Worm (Caenorhabditis elegans) whole organism, L1 larva: Measurements from ENCODE around the gene nhr-25.

Experiments used
- Y116A8C.19 ChIP-seq: sonication (generic microtip); optimal IDR thresholded peaks from 2 replicates; lab custom pipeline; 2016; ENCODE audit warnings: missing compliant biosample characterization, missing genetic modification characterization, borderline replicate concordance
- aly-2 ChIP-seq: fragments of 150-350 bp; optimal IDR thresholded peaks from 2 replicates; lab custom pipeline; 2014; ENCODE audit warnings: missing biosample characterization, missing genetic modification characterization
- ama-1 ChIP-seq: fragments of 150-350 bp; optimal IDR thresholded peaks from 2 replicates; lab custom pipeline; 2014
- blmp-1 ChIP-seq: fragments of 150-350 bp; optimal IDR thresholded peaks from 2 replicates; lab custom pipeline; 2014; ENCODE audit warnings: missing biosample characterization, missing genetic modification characterization
- ceh-8 ChIP-seq: fragments of 200-800 bp; sonication (Bioruptor generic); optimal IDR thresholded peaks from 2 replicates; lab custom pipeline; 2018; ENCODE audit warnings: mild to moderate bottlenecking, missing genetic modification characterization, moderate library complexity, missing compliant biosample characterization
- ceh-90 ChIP-seq: sonication (generic microtip); optimal IDR thresholded peaks from 2 replicates; lab custom pipeline; 2016; ENCODE audit warnings: missing genetic modification characterization, missing compliant biosample characterization
- dsc-1 ChIP-seq: sonication (generic microtip); optimal IDR thresholded peaks from 2 replicates; lab custom pipeline; 2016; ENCODE audit warnings: mild to moderate bottlenecking, missing genetic modification characterization, missing compliant biosample characterization
- efl-1 ChIP-seq, 4 experiments: fragments of 150-350 bp; optimal IDR thresholded peaks in 3 of 4; peaks in 1 of 4; 1 replicate in 1 of 4; 2 replicates in 3 of 4; lab custom pipeline; 2014; ENCODE audit warnings: missing biosample characterization in 2 of 4, missing genetic modification characterization in 2 of 4, missing genetic modification reagents in 2 of 4
- efl-3 ChIP-seq: fragments of 200-800 bp; sonication (Bioruptor generic); optimal IDR thresholded peaks from 2 replicates; lab custom pipeline; 2018; ENCODE audit warnings: mild to moderate bottlenecking, missing genetic modification characterization, missing compliant biosample characterization
- egl-13 ChIP-seq: sonication (generic microtip); optimal IDR thresholded peaks from 2 replicates; lab custom pipeline; 2016; ENCODE audit warnings: missing genotype, missing genetic modification reagents, missing genetic modification characterization, missing compliant biosample characterization
- egl-27 ChIP-seq, 2 experiments: fragments of 150-350 bp in 1 of 2; sonication (generic microtip); optimal IDR thresholded peaks; 3 replicates each; lab custom pipeline; 2017 to 2018; ENCODE audit warnings: missing biosample characterization in 2 of 2, missing genetic modification characterization in 2 of 2, missing genetic modification reagents in 2 of 2
- ets-5 ChIP-seq: fragments of 200-800 bp; sonication (Bioruptor generic); IDR thresholded peaks from 2 replicates; pipeline ENCODE4 v1.3.6; 2022; ENCODE audit warnings: missing genetic modification characterization, missing compliant biosample characterization
- fkh-8 ChIP-seq: sonication (generic microtip); optimal IDR thresholded peaks from 2 replicates; lab custom pipeline; 2016; ENCODE audit warnings: mild to moderate bottlenecking, missing genetic modification characterization, missing compliant biosample characterization
- fos-1 ChIP-seq: fragments of 150-350 bp; optimal IDR thresholded peaks from 2 replicates; lab custom pipeline; 2014; ENCODE audit warnings: missing biosample characterization, missing genetic modification characterization
- hlh-17 ChIP-seq: fragments of 200-800 bp; sonication (Bioruptor generic); optimal IDR thresholded peaks from 2 replicates; lab custom pipeline; 2018; ENCODE audit warnings: missing genetic modification characterization, mild to moderate bottlenecking, missing compliant biosample characterization, moderate library complexity, borderline replicate concordance
- isw-1 ChIP-seq: fragments of 200-800 bp; sonication (Bioruptor generic); IDR thresholded peaks from 2 replicates; pipeline ENCODE4 v1.3.6; 2022; ENCODE audit warnings: missing genetic modification characterization, missing compliant biosample characterization
- lin-14 ChIP-seq: fragments of 200-800 bp; sonication (Bioruptor generic); optimal IDR thresholded peaks from 2 replicates; lab custom pipeline; 2018; ENCODE audit warnings: mild to moderate bottlenecking, missing genetic modification characterization, moderate library complexity, missing compliant biosample characterization
- lin-15B ChIP-seq: fragments of 150-350 bp; sonication (generic microtip); optimal IDR thresholded peaks from 3 replicates; lab custom pipeline; 2014; ENCODE audit warnings: missing biosample characterization, missing genetic modification characterization
- lin-35 ChIP-seq, 2 experiments: fragments of 150-350 bp; optimal IDR thresholded peaks; 2 replicates each; lab custom pipeline; 2014; ENCODE audit warnings: missing biosample characterization in 2 of 2, missing genetic modification characterization in 2 of 2, missing genetic modification reagents in 2 of 2
- lsy-2 ChIP-seq, 2 experiments: fragments of 150-350 bp; optimal IDR thresholded peaks; 2 replicates each; lab custom pipeline; 2014; ENCODE audit warnings: missing biosample characterization in 2 of 2, missing genetic modification characterization in 2 of 2
- mab-9 ChIP-seq: fragments of 200-800 bp; sonication (Bioruptor generic); IDR thresholded peaks from 2 replicates; pipeline ENCODE4 v1.3.6; 2022; ENCODE audit warnings: missing genetic modification reagents, missing genetic modification characterization, missing compliant biosample characterization
- mdl-1 ChIP-seq, 2 experiments: fragments of 150-350 bp; optimal IDR thresholded peaks; 2 replicates each; lab custom pipeline; 2014 to 2017; ENCODE audit warnings: missing biosample characterization in 2 of 2, missing genetic modification characterization in 2 of 2, inconsistent platforms in 1 of 2
- mep-1 ChIP-seq: fragments of 150-350 bp; optimal IDR thresholded peaks from 2 replicates; lab custom pipeline; 2014; ENCODE audit warnings: missing biosample characterization, missing genetic modification characterization
- nhr-47 ChIP-seq: sonication (generic microtip); optimal IDR thresholded peaks from 2 replicates; lab custom pipeline; 2016; ENCODE audit warnings: mild to moderate bottlenecking, missing genetic modification characterization, moderate library complexity, missing compliant biosample characterization
- nhr-71 ChIP-seq: sonication (generic microtip); optimal IDR thresholded peaks from 2 replicates; lab custom pipeline; 2016; ENCODE audit warnings: mild to moderate bottlenecking, missing genetic modification characterization, moderate library complexity, missing compliant biosample characterization
- nhr-77 ChIP-seq: fragments of 150-350 bp; optimal IDR thresholded peaks from 2 replicates; lab custom pipeline; 2014; ENCODE audit warnings: missing biosample characterization, missing genetic modification characterization
- nhr-84 ChIP-seq: sonication (generic microtip); optimal IDR thresholded peaks from 2 replicates; lab custom pipeline; 2017; ENCODE audit warnings: missing biosample characterization, missing genetic modification characterization
- nhr-85 ChIP-seq: sonication (generic microtip); peaks from one replicate; lab custom pipeline; 2016; ENCODE audit warnings: missing genetic modification characterization, inconsistent platforms, missing compliant biosample characterization
- nhr-90 ChIP-seq: sonication (generic microtip); optimal IDR thresholded peaks from 2 replicates; lab custom pipeline; 2016; ENCODE audit warnings: mild to moderate bottlenecking, missing genetic modification characterization, missing compliant biosample characterization; ENCODE audit not compliant: poor library complexity
- pax-3 ChIP-seq: fragments of 200-800 bp; sonication (Bioruptor generic); optimal IDR thresholded peaks from 2 replicates; lab custom pipeline; 2018; ENCODE audit warnings: mild to moderate bottlenecking, missing genetic modification characterization, moderate library complexity, missing compliant biosample characterization
- pqm-1 ChIP-seq: sonication (generic microtip); optimal IDR thresholded peaks from 3 replicates; lab custom pipeline; 2017; ENCODE audit warnings: missing biosample characterization, missing genetic modification characterization
- snu-23 ChIP-seq: sonication (generic microtip); optimal IDR thresholded peaks from 2 replicates; lab custom pipeline; 2016; ENCODE audit warnings: missing genetic modification characterization, missing compliant biosample characterization
- sox-4 ChIP-seq: sonication (generic microtip); optimal IDR thresholded peaks from 2 replicates; lab custom pipeline; 2016; ENCODE audit warnings: missing genetic modification characterization, missing compliant biosample characterization
- tbx-2 ChIP-seq: sonication (generic microtip); optimal IDR thresholded peaks from 2 replicates; lab custom pipeline; 2016; ENCODE audit warnings: missing genetic modification characterization, missing compliant biosample characterization
- tlp-1 ChIP-seq: fragments of 150-350 bp; optimal IDR thresholded peaks from 2 replicates; lab custom pipeline; 2014; ENCODE audit warnings: missing biosample characterization, missing genetic modification characterization
- unc-130 ChIP-seq: fragments of 150-350 bp; optimal IDR thresholded peaks from 2 replicates; lab custom pipeline; 2017; ENCODE audit warnings: missing biosample characterization, missing genetic modification characterization, inconsistent platforms
- unc-30 ChIP-seq: sonication (generic microtip); optimal IDR thresholded peaks from 2 replicates; lab custom pipeline; 2017; ENCODE audit warnings: missing biosample characterization, missing genetic modification characterization
- xbp-1 ChIP-seq: sonication (generic microtip); optimal IDR thresholded peaks from 2 replicates; lab custom pipeline; 2016; ENCODE audit warnings: missing genetic modification characterization, missing compliant biosample characterization
- zag-1 ChIP-seq: fragments of 150-350 bp; optimal IDR thresholded peaks from 2 replicates; lab custom pipeline; 2014; ENCODE audit warnings: missing biosample characterization, missing genetic modification characterization
- zip-4 ChIP-seq: fragments of 200-800 bp; sonication (Bioruptor generic); optimal IDR thresholded peaks from 2 replicates; lab custom pipeline; 2018; ENCODE audit warnings: mild to moderate bottlenecking, missing genetic modification characterization, moderate library complexity, missing compliant biosample characterization
- ztf-11 ChIP-seq, 2 experiments: sonication (generic microtip); optimal IDR thresholded peaks; 2 replicates each; lab custom pipeline; 2016 to 2017; ENCODE audit warnings: missing genetic modification characterization in 2 of 2, missing biosample characterization in 1 of 2, missing compliant biosample characterization in 1 of 2

The nhr-25 gene

DNA sequence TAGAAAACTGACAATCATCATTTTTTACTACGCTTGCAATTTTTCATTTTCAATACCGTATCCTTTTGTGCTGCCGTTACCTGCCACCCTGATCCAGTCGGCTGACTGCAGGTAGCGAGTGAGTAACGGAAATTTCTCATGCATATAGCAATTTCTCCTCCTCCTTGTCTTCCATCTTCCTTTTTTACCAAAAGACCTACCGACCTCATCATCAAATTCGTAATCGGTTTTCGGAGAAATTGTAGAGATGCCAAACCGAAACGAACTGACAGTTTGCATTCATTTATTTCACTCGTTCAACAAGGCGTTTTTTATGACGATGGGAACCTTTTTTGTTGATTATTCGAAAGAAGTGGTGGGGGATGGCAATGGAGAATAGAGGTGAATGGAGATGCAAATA lies 8.0 kb downstream of the nhr-25 start (continued):
- TF ChIP-seq hlh-17 (no peak), ama-1 (no peak)

DNA sequence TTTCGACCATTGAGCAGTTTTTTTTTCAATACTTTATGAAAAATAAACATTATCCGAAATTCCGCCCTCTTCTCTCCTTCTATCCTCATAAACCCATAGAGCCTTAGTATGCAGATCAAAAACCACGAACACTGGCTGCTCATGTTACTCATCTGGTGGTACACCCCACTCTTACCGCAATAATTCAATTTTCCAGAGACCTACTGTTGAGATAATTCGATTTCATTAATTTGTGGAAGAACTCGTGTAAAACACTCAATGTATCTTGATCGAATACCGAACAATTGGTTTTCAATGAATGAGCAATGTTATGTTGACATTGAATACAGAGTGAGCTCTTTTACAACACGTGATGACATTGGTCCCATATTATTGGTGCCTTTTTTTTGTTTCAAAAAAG lies 13.2 kb downstream of the nhr-25 start:
- TF ChIP-seq lin-14 (GFP tag; lab: Kevin White, UChicago) (peak; percentile 3), mep-1 (tag; lab: Kevin White, UChicago) (no peak)

DNA sequence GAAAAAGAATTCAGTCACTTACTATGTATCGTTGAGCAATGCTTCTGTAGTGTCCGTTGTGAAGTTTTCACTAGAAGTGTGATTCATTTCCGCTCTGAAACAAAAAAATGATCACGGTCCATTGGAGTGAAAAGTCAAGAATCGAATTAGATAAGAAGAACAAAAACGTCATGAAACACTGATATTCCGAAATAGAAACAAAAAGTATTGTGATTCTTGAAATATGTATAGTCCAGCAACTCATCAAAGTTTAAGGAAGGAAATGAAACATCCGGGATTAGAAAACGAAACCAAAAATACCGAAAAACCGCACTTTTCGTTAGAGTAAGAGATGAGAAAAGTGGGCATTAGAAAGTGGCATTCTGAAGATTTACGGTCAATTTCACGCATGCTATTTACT lies 24.3 kb downstream of the nhr-25 start, which contains the start of gene npr-10:
TSS of gene npr-10 (minus strand) at position 101 of the 400 bp plus-strand sequence.
- peak; percentile 15 for TF ChIP-seq nhr-71
- TF ChIP-seq sox-4 (tag; lab: Kevin White, UChicago) = peak; percentile 14
- TF ChIP-seq fkh-8 (tag; lab: Kevin White, UChicago) = peak; percentile 45
- TF ChIP-seq nhr-47 = peak; percentile 2
- no peak for TF ChIP-seq ceh-90 (tag; lab: Kevin White, UChicago)

DNA sequence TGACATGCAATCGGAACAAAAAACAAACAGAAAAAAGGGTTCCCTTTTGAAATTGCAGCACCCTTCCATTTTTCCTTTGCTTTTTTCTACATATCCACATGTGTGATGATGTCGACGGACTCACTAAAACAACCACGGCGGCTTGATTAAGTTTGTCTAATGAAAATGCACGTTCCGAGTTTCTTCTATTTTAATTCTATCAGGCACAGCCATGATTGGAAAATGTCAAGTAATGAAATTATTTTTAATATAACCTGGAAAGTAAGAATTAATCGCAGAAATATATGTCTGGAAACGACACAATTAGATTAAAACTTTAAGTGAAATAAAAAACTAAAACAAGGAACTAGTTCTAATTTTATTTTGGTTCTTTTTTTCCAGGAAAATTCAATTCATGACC lies 25.6 kb downstream of the nhr-25 start:
- TF ChIP-seq hlh-17 = no peak
- TF ChIP-seq lin-14 (GFP tag; lab: Kevin White, UChicago) = peak; percentile 5
- peak; percentile 36 for TF ChIP-seq nhr-47
- no peak for TF ChIP-seq efl-1 (optimal IDR thresholded peaks at IDR 0.05; lab: Kevin White, UChicago)
- peak in 1 of 2 experiments; percentile 54 for TF ChIP-seq efl-1 (GFP tag; optimal IDR thresholded peaks at IDR 0.05 in 1 of 2; lab: Kevin White, UChicago)

DNA sequence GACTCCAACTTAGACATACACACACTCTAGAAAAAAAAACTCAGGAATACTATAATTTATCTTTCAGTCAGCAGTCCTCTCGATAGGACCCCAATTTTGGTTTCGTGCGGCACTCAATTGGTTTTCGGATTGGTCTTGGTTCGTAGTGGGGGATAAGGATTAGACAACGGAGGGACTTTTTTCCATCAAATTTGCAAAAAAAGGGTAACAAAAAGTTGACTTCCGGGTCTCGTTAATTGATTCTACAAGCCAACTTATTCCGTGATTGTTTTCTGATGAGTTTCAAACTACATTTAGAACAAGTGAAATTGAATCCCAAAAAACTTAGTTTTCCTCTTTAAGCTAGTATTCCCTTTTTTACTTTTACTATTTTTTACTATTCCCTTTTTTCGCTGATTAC lies 26.0 kb downstream of the nhr-25 start:
- peak; percentile 53 for TF ChIP-seq tbx-2 (tag; lab: Kevin White, UChicago)
- no peak for TF ChIP-seq pax-3 (tag; lab: Kevin White, UChicago)

DNA sequence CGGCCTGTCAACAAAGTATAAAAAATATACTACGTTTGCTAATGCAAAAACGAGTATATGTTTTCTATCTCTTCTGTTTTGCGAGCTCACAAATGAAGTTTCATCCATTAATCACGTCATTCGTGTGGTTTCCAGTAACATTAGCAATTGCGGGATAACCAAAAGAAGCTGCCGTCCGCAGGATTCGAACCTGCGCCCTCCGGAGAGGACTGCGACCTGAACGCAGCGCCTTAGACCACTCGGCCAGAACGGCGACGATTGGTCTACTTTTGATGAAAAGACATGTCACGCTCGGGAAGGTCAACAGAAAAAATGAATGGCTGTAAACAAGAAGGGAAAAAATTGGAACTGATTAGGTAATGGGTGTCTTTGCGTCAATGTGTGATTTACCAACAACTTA lies 30.5 kb downstream of the nhr-25 start:
- TF ChIP-seq aly-2 (tag; lab: Kevin White, UChicago) (no peak), ets-5 (GFP tag; lab: Robert Waterston, UW) (no peak), nhr-90 (peak; percentile 43), dsc-1 (no peak), snu-23 (peak; percentile 18), blmp-1 (tag; lab: Kevin White, UChicago) (no peak), nhr-47 (peak; percentile 9), pqm-1 (tag; lab: Kevin White, UChicago) (no peak), nhr-85 (tag; lab: Kevin White, UChicago) (no peak), pax-3 (tag; lab: Kevin White, UChicago) (no peak), zip-4 (GFP tag; lab: Kevin White, UChicago) (no peak), ceh-8 (no peak), unc-30 (tag; lab: Kevin White, UChicago) (no peak), mdl-1 (tag; optimal IDR thresholded peaks at IDR 0.05; lab: Kevin White, UChicago) (no peak), lin-15B (tag; lab: Kevin White, UChicago) (no peak), egl-13 (tag; lab: Kevin White, UChicago) (no peak), ztf-11 (tag; optimal IDR thresholded peaks at IDR 0.05; lab: Kevin White, UChicago) (no peak), Y116A8C.19 (tag; lab: Kevin White, UChicago) (no peak), egl-27 (tag; optimal IDR thresholded peaks at IDR 0.05; lab: Kevin White, UChicago) (no peak), lin-35 (GFP tag; optimal IDR thresholded peaks at IDR 0.05; lab: Kevin White, UChicago) (peak in 1 of 2 experiments; percentile 51), efl-1 (optimal IDR thresholded peaks at IDR 0.05; lab: Kevin White, UChicago) (no peak), efl-1 (GFP tag; optimal IDR thresholded peaks at IDR 0.05 in 1 of 2; lab: Kevin White, UChicago) (peak in 1 of 2 experiments; percentile 85), efl-3 (GFP tag; lab: Kevin White, UChicago) (no peak), ceh-90 (tag; lab: Kevin White, UChicago) (no peak), tlp-1 (tag; lab: Kevin White, UChicago) (no peak), fos-1 (tag; lab: Kevin White, UChicago) (no peak), isw-1 (no peak), ama-1 (no peak), nhr-84 (tag; lab: Kevin White, UChicago) (no peak), zag-1 (no peak), lsy-2 (tag; optimal IDR thresholded peaks at IDR 0.05; lab: Kevin White, UChicago) (peak in 1 of 2 experiments; percentile 38), unc-130 (tag; lab: Kevin White, UChicago) (no peak), nhr-77 (tag; lab: Kevin White, UChicago) (no peak), nhr-71 (peak; percentile 19), mab-9 (GFP tag; lab: Robert Waterston, UW) (no peak), xbp-1 (no peak), mep-1 (tag; lab: Kevin White, UChicago) (no peak)
